Worm (Caenorhabditis elegans) whole organism, L2 larva: ENCODE measurements around the gene fic-1.

Experiments used
- C34F6.9 ChIP-seq: fragments of 150-350 bp; optimal IDR thresholded peaks from 2 replicates; lab custom pipeline; 2014; ENCODE audit warnings: missing biosample characterization, missing genetic modification characterization
- F13H6.1 ChIP-seq: sonication (generic microtip); optimal IDR thresholded peaks from 2 replicates; lab custom pipeline; 2016; ENCODE audit warnings: missing genetic modification characterization, missing compliant biosample characterization
- R02D3.7 ChIP-seq: fragments of 150-350 bp; optimal IDR thresholded peaks from 2 replicates; lab custom pipeline; 2014; ENCODE audit warnings: missing biosample characterization, missing genetic modification characterization
- Y55F3AM.14 ChIP-seq: fragments of 200-800 bp; sonication (Bioruptor generic); optimal IDR thresholded peaks from 2 replicates; lab custom pipeline; 2018; ENCODE audit warnings: mild to moderate bottlenecking, missing genetic modification characterization, missing compliant biosample characterization
- aly-2 ChIP-seq: fragments of 150-350 bp; optimal IDR thresholded peaks from 2 replicates; lab custom pipeline; 2014; ENCODE audit warnings: missing biosample characterization, missing genetic modification characterization
- ama-1 ChIP-seq: fragments of 150-350 bp; optimal IDR thresholded peaks from 2 replicates; lab custom pipeline; 2018; ENCODE audit warnings: inconsistent platforms
- blmp-1 ChIP-seq: sonication (generic microtip); optimal IDR thresholded peaks from 2 replicates; lab custom pipeline; 2017; ENCODE audit warnings: missing genetic modification characterization, mild to moderate bottlenecking, missing compliant biosample characterization, antibody characterized with exemption, moderate library complexity; ENCODE audit not compliant: insufficient read depth
- ceh-16 ChIP-seq: fragments of 150-350 bp; optimal IDR thresholded peaks from 2 replicates; lab custom pipeline; 2014; ENCODE audit warnings: missing biosample characterization, missing genetic modification characterization
- ceh-82 ChIP-seq: fragments of 150-350 bp; optimal IDR thresholded peaks from 2 replicates; lab custom pipeline; 2014; ENCODE audit warnings: missing biosample characterization, missing genetic modification characterization
- crh-2 ChIP-seq: sonication (generic microtip); optimal IDR thresholded peaks from 2 replicates; lab custom pipeline; 2017; ENCODE audit warnings: missing biosample characterization, missing genetic modification characterization
- egl-27 ChIP-seq: sonication (generic microtip); optimal IDR thresholded peaks from 3 replicates; lab custom pipeline; 2017; ENCODE audit warnings: missing biosample characterization, missing genetic modification reagents, missing genetic modification characterization
- elt-3 ChIP-seq: sonication (generic microtip); optimal IDR thresholded peaks from 2 replicates; lab custom pipeline; 2017; ENCODE audit warnings: missing biosample characterization, missing genetic modification characterization
- fos-1 ChIP-seq: fragments of 150-350 bp; optimal IDR thresholded peaks from 2 replicates; lab custom pipeline; 2014; ENCODE audit warnings: missing biosample characterization, missing genetic modification characterization
- gmeb-1 ChIP-seq: fragments of 150-350 bp; optimal IDR thresholded peaks from 2 replicates; lab custom pipeline; 2014; ENCODE audit warnings: missing biosample characterization, missing genetic modification characterization
- lin-11 ChIP-seq: fragments of 150-350 bp; sonication (generic microtip); optimal IDR thresholded peaks from 2 replicates; lab custom pipeline; 2014; ENCODE audit warnings: missing biosample characterization, missing genetic modification characterization, inconsistent platforms, mixed read lengths
- lin-13 ChIP-seq: fragments of 150-350 bp; optimal IDR thresholded peaks from 2 replicates; lab custom pipeline; 2014; ENCODE audit warnings: missing biosample characterization, missing genetic modification reagents, missing genetic modification characterization
- lin-39 ChIP-seq: fragments of 150-350 bp; optimal IDR thresholded peaks from 2 replicates; lab custom pipeline; 2014; ENCODE audit warnings: missing biosample characterization, missing genetic modification reagents, missing genetic modification characterization
- lsy-2 ChIP-seq, 2 experiments: fragments of 150-350 bp in 1 of 2; sonication (generic microtip) in 1 of 2; optimal IDR thresholded peaks; 2 replicates each; lab custom pipeline; 2014 to 2017; ENCODE audit warnings: missing biosample characterization in 2 of 2, missing genetic modification characterization in 2 of 2
- mab-5 ChIP-seq: fragments of 150-350 bp; optimal IDR thresholded peaks from 2 replicates; lab custom pipeline; 2014; ENCODE audit warnings: missing biosample characterization, missing genetic modification characterization
- mdl-1 ChIP-seq, 2 experiments: fragments of 150-350 bp in 1 of 2; sonication (generic microtip) in 1 of 2; optimal IDR thresholded peaks; 2 replicates each; lab custom pipeline; 2017; ENCODE audit warnings: missing biosample characterization in 2 of 2, missing genetic modification characterization in 2 of 2
- nhr-10 ChIP-seq: sonication (generic microtip); optimal IDR thresholded peaks from 2 replicates; lab custom pipeline; 2017; ENCODE audit warnings: missing biosample characterization, missing genetic modification characterization
- nhr-11 ChIP-seq: fragments of 150-350 bp; optimal IDR thresholded peaks from 2 replicates; lab custom pipeline; 2014; ENCODE audit warnings: missing biosample characterization, missing genetic modification characterization
- nhr-129 ChIP-seq: fragments of 150-350 bp; optimal IDR thresholded peaks from 2 replicates; lab custom pipeline; 2014; ENCODE audit warnings: missing biosample characterization, missing genetic modification characterization
- nhr-21 ChIP-seq: fragments of 150-350 bp; optimal IDR thresholded peaks from 2 replicates; lab custom pipeline; 2014; ENCODE audit warnings: missing biosample characterization, missing genetic modification characterization
- nhr-25 ChIP-seq: fragments of 150-350 bp; sonication (generic microtip); optimal IDR thresholded peaks from 3 replicates; lab custom pipeline; 2014; ENCODE audit warnings: missing biosample characterization, missing genetic modification characterization
- nhr-6 ChIP-seq: fragments of 150-350 bp; optimal IDR thresholded peaks from 2 replicates; lab custom pipeline; 2014; ENCODE audit warnings: missing biosample characterization, missing genetic modification characterization
- peb-1 ChIP-seq: fragments of 150-350 bp; optimal IDR thresholded peaks from 2 replicates; lab custom pipeline; 2014; ENCODE audit warnings: missing biosample characterization, missing genetic modification characterization
- sem-4 ChIP-seq: fragments of 150-350 bp; optimal IDR thresholded peaks from 2 replicates; lab custom pipeline; 2014; ENCODE audit warnings: missing biosample characterization, missing genetic modification reagents, missing genetic modification characterization
- skn-1 ChIP-seq: sonication (generic microtip); optimal IDR thresholded peaks from 2 replicates; lab custom pipeline; 2017; ENCODE audit warnings: missing biosample characterization, missing genetic modification characterization
- sma-3 ChIP-seq: sonication (generic microtip); optimal IDR thresholded peaks from 2 replicates; lab custom pipeline; 2016; ENCODE audit warnings: missing genetic modification reagents, missing genetic modification characterization, missing compliant biosample characterization
- sma-9 ChIP-seq, 2 experiments: fragments of 150-350 bp in 1 of 2; sonication (generic microtip) in 1 of 2; optimal IDR thresholded peaks; 2 replicates each; lab custom pipeline; 2014 to 2016; ENCODE audit warnings: missing genetic modification characterization in 2 of 2, mild to moderate bottlenecking in 1 of 2, missing biosample characterization in 1 of 2, missing compliant biosample characterization in 1 of 2, missing genetic modification reagents in 1 of 2, moderate library complexity in 1 of 2
- snpc-4 ChIP-seq: fragments of 150-350 bp; optimal IDR thresholded peaks from 2 replicates; lab custom pipeline; 2014; ENCODE audit warnings: missing biosample characterization, missing genetic modification characterization
- unc-55 ChIP-seq: fragments of 150-350 bp; sonication (generic microtip); optimal IDR thresholded peaks from 3 replicates; lab custom pipeline; 2014; ENCODE audit warnings: missing biosample characterization, missing genetic modification reagents, missing genetic modification characterization
- unc-62 ChIP-seq: fragments of 150-350 bp; optimal IDR thresholded peaks from 2 replicates; lab custom pipeline; 2014; ENCODE audit warnings: missing biosample characterization, missing genetic modification reagents, missing genetic modification characterization
- zag-1 ChIP-seq: fragments of 150-350 bp; optimal IDR thresholded peaks from 2 replicates; lab custom pipeline; 2014; ENCODE audit warnings: missing biosample characterization, missing genetic modification characterization
- ztf-1 ChIP-seq: fragments of 200-800 bp; sonication (Bioruptor generic); conservative IDR thresholded peaks from 2 replicates; pipeline ENCODE4 v1.3.6; 2022; ENCODE audit warnings: missing genetic modification characterization, missing compliant biosample characterization
- ztf-4 ChIP-seq: fragments of 150-350 bp; optimal IDR thresholded peaks from 2 replicates; lab custom pipeline; 2014; ENCODE audit warnings: missing biosample characterization, missing genetic modification characterization

The fic-1 gene

DNA sequence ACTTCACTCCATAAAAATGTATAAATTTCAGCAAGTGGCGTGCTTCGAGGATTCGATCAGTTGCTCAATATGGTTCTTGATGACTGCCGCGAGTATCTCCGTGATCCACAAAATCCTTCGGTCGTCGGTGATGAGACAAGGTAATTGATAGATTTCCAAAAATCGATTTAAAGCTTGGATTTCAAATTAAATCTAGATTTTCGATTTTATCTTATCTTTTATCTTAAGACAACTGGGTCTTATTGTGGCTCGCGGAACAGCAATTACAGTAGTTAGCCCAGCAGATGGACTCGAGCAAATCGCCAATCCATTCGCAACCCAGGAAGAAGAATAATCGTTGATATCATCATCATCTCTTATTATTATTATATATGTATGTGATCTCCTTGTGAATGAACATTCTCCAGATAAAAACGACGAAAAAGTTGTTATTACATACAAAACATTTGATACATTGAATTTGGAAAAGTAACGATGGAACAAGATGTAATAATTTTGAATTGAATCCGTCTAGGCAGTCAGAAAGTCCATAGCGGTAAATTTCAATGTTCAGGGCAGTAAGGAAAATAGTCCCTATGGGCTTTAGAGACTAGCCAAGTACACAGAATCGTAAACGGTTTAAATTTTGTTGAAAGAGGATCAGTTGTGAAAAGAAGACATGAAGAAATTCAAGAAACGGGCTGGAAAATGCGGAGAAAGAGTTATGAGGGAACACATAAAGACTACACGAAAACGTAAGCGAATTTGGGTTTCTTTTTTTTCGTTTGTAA, 3.3 kb upstream of the fic-1 start:
- TF ChIP-seq F13H6.1 (tag; lab: Kevin White, UChicago): no peak
- TF ChIP-seq crh-2 (tag; lab: Kevin White, UChicago): peak; percentile 28
- TF ChIP-seq ama-1: peak; percentile 66
- TF ChIP-seq Y55F3AM.14: peak; percentile 57
- TF ChIP-seq skn-1 (tag; lab: Kevin White, UChicago): no peak
- no peak for TF ChIP-seq mab-5
- TF ChIP-seq elt-3: no peak
- peak; percentile 6 for TF ChIP-seq nhr-6 (tag; lab: Kevin White, UChicago)
- no peak for TF ChIP-seq unc-62 (GFP tag; lab: Kevin White, UChicago)
- peak; percentile 42 for TF ChIP-seq sma-9 (GFP tag; optimal IDR thresholded peaks at IDR 0.05; lab: Kevin White, UChicago)
- TF ChIP-seq sma-9 (tag; optimal IDR thresholded peaks at IDR 0.05; lab: Kevin White, UChicago): no peak
- TF ChIP-seq nhr-25 (tag; lab: Kevin White, UChicago): no peak
- no peak for TF ChIP-seq lin-39
- TF ChIP-seq ztf-4 (tag; lab: Kevin White, UChicago): peak; percentile 31
- peak; percentile 36 for TF ChIP-seq nhr-129 (tag; lab: Kevin White, UChicago)
- no peak for TF ChIP-seq zag-1 (tag; lab: Kevin White, UChicago)
- peak in 1 of 2 experiments; percentile 42 for TF ChIP-seq lsy-2 (tag; optimal IDR thresholded peaks at IDR 0.05; lab: Kevin White, UChicago)
- TF ChIP-seq lin-11 (tag; lab: Kevin White, UChicago): no peak
- TF ChIP-seq gmeb-1 (tag; lab: Kevin White, UChicago): peak; percentile 13
- TF ChIP-seq C34F6.9 (tag; lab: Kevin White, UChicago): no peak

DNA sequence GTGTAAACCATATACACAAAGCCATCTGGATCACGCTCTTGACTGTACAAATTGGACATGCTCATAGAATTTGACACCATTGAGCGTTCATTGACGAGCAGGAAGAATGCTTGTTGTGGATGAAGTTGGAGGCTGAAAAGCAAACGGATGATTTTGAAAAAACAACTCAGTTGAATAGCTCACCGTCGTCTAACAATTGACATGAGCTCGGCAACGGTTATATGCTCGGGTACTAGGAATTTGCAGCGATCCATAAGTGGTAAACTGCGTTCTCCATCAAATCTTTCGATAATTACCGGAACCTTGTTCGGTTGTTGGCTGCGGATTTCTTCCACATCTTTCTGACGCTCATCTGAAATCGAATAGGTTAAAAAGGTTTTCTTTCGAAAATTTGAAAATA, 2.5 kb upstream of the fic-1 start:
- no peak for TF ChIP-seq ztf-4 (tag; lab: Kevin White, UChicago)
- TF ChIP-seq mab-5: no peak
- no peak for TF ChIP-seq snpc-4 (tag; lab: Kevin White, UChicago)
- TF ChIP-seq, all 48 proteins: peak for 0

DNA sequence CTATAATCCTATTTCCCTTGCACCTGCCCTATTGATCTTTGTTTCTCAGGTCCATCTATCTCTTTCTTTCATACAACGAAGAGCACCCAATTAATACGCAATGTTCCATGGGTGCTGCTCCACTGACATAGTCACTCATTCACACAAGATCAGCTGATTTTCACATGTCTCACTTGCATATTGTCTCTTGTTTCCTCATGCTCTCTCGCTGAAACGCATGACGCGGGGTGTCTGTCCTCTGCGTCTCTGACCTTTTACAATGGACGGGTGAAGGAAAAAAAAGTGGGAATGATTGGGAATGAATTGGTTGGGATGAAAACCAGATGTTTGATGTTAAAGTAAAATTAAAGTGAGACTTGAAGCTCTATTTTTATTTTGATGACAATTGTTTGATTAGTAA, 1.9 kb upstream of the fic-1 start:
- TF ChIP-seq lsy-2 (tag; optimal IDR thresholded peaks at IDR 0.05; lab: Kevin White, UChicago) (peak; percentile 39 to 93), aly-2 (no peak), mdl-1 (tag; optimal IDR thresholded peaks at IDR 0.05; lab: Kevin White, UChicago) (peak in 1 of 2 experiments; percentile 86), nhr-21 (tag; lab: Kevin White, UChicago) (peak; percentile 80), zag-1 (tag; lab: Kevin White, UChicago) (peak; percentile 60), sma-9 (GFP tag; optimal IDR thresholded peaks at IDR 0.05; lab: Kevin White, UChicago) (peak; percentile 96), sma-9 (tag; optimal IDR thresholded peaks at IDR 0.05; lab: Kevin White, UChicago) (no peak), ztf-4 (tag; lab: Kevin White, UChicago) (peak; percentile 90), nhr-10 (tag; lab: Kevin White, UChicago) (no peak), egl-27 (tag; lab: Kevin White, UChicago) (peak; percentile 78), ceh-16 (no peak), ama-1 (peak; percentile 84), ceh-82 (tag; lab: Kevin White, UChicago) (no peak), nhr-11 (no peak), crh-2 (tag; lab: Kevin White, UChicago) (peak; percentile 88), mab-5 (peak; percentile 50), Y55F3AM.14 (peak; percentile 80), blmp-1 (tag; lab: Kevin White, UChicago) (peak; percentile 52), skn-1 (tag; lab: Kevin White, UChicago) (peak; percentile 31), ztf-1 (no peak), sma-3 (GFP tag; lab: Kevin White, UChicago) (peak; percentile 71), nhr-129 (tag; lab: Kevin White, UChicago) (peak; percentile 97), C34F6.9 (tag; lab: Kevin White, UChicago) (peak; percentile 96), gmeb-1 (tag; lab: Kevin White, UChicago) (peak; percentile 64), lin-13 (GFP tag; lab: Kevin White, UChicago) (peak; percentile 77), R02D3.7 (tag; lab: Kevin White, UChicago) (no peak), snpc-4 (tag; lab: Kevin White, UChicago) (peak; percentile 46), unc-55 (peak; percentile 34), lin-39 (no peak), fos-1 (tag; lab: Kevin White, UChicago) (peak; percentile 66), peb-1 (tag; lab: Kevin White, UChicago) (no peak), F13H6.1 (tag; lab: Kevin White, UChicago) (peak; percentile 93), nhr-25 (tag; lab: Kevin White, UChicago) (peak; percentile 74), sem-4 (peak; percentile 91), lin-11 (tag; lab: Kevin White, UChicago) (peak; percentile 74), nhr-6 (tag; lab: Kevin White, UChicago) (peak; percentile 82)
